Fruit fly (Drosophila melanogaster): ENCODE data around the gene VhaM9.7-a.

Gene VhaM9.7-a

DNA sequence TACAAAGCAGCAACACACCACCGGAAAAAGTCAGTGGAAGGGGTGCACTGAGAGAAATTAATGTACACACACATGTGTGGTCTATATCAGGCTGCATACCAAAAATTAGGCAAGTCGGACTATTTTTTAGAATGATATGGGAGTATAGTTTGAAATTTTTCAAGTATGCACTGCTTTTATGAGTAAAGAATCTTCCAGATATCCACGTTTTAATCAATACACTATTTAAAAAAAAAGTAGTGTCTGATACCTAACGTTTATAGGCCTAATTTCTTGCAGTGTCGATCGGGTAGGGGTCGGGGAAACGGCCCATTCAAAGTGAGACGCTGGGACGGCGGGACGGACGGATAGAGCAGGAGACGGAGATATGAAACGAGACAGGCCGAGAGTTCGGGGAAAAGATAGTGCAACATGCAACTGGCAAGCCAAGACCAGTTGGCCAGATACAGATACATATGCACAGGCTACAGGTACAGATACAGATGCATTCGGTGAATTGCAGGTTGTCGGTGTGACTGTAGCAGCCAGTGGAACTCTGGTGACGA lies 32.1 kb upstream of the VhaM9.7-a start:
- TF ChIP-seq Myc (optimal IDR thresholded peaks at IDR 0.05) (no peak), insv (optimal IDR thresholded peaks at IDR 0.05) (no peak)

DNA sequence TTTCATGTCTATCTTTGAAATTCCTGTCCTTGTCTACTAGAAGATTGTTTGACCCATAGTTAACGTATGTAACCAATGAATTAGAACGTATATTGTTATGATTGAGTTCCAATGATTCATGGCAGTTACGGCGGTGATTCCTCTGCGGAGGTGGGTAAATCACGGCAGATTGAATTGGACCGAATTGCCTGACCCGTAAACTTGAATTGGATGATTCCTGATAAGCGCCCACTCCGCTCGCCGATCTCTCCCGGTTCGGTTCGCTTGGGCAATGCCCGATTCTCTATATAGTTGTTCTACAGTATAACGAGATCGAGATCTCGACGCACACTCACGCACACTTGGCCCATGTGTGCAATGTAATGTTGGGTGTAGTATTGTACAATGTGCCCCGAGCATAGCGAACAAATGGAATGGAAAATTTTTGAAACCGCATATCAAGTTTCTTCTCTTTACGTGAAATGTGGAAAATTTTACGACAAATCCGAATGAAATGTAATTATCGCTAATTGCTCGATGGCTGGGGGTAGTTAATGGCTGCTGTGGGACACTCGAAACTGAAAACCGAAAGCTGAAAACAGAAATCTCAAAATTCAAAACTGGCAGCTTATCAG lies 31.0 kb upstream of the VhaM9.7-a start:
- TF ChIP-seq Sin3A (optimal IDR thresholded peaks at IDR 0.05) (no peak), insv (optimal IDR thresholded peaks at IDR 0.05) (no peak), ttk (optimal IDR thresholded peaks at IDR 0.05) (no peak), h (optimal IDR thresholded peaks at IDR 0.05) (no peak), Myc (optimal IDR thresholded peaks at IDR 0.05) (no peak)

dm6 chr3L:4232227-4232626 lies 30.3 kb upstream of the VhaM9.7-a start:
- TF ChIP-seq Sin3A (optimal IDR thresholded peaks at IDR 0.05), result no peak
- no peak for TF ChIP-seq h (optimal IDR thresholded peaks at IDR 0.05)
- no peak for TF ChIP-seq psq (optimal IDR thresholded peaks at IDR 0.05)
- TF ChIP-seq Myc (optimal IDR thresholded peaks at IDR 0.05), result no peak
- TF ChIP-seq insv (optimal IDR thresholded peaks at IDR 0.05), result no peak
- no peak for TF ChIP-seq ttk (optimal IDR thresholded peaks at IDR 0.05)

DNA sequence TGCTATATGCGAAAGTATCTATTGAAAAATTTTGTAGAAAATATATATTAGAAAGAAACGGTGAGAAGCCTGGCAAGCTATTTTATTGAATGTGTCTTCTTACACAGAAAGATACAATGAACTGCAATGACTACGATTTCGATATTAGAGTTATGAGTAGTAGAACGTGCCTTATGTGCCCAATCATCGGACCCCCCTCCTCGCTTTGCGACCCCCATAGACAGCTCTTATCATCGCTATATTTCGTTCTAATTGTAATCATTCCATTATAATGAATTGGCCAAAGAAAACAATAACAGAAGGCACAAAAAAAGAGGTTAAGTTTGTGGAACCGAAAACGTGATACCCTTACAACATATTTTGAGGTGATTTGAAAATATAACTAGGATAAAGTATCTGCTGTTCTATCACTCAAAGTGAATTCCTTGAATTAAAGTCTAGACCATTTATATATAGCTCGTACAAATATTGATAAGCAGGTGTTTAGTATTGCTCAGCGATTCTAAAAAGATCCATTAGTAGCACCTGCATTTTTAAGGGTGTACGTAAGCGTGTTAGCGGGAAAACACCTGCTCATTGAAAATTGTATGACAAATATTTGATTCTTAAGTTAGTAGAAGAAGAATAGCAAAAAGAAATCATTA lies 29.7 kb upstream of the VhaM9.7-a start:
- TF ChIP-seq ttk (optimal IDR thresholded peaks at IDR 0.05), result no peak
- no peak for TF ChIP-seq h (optimal IDR thresholded peaks at IDR 0.05)
- TF ChIP-seq Sin3A (optimal IDR thresholded peaks at IDR 0.05), result no peak
- TF ChIP-seq Myc (optimal IDR thresholded peaks at IDR 0.05), result no peak

- TF ChIP-seq insv (optimal IDR thresholded peaks at IDR 0.05) (no peak), h (optimal IDR thresholded peaks at IDR 0.05) (no peak), Sin3A (optimal IDR thresholded peaks at IDR 0.05) (no peak), Myc (optimal IDR thresholded peaks at IDR 0.05) (no peak), psq (optimal IDR thresholded peaks at IDR 0.05) (no peak), ttk (optimal IDR thresholded peaks at IDR 0.05) (no peak)
Measured at dm6 chr3L:4233603-4234277, 28.8 kb upstream of the VhaM9.7-a start.

DNA sequence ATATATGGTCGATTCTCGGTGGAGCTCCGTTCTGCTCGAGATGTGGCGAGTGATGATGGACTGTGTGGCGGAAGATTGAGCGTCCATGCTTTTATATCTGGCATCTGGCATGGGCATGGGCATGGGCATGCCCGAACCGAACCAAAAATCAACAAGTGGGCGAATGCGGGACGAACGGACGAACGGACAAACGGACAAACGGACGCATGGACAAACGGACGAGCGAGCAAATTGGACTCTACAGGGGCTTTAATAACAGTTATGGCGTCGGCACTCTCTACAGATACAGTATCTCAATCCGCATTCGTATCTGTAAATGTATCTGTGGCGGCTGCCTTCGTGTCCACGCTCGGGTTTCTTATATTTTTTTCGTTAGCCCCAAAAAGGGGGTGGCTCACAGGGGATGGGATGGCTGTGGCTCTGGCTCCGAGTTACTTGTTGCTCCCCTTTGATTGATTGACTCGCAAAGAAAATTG lies 26.4 kb upstream of the VhaM9.7-a start, which contains the start of gene ImpL2:
ImpL2 (minus strand) TSS at position 51 of the 476 bp plus-strand sequence.
- TF ChIP-seq psq (optimal IDR thresholded peaks at IDR 0.05) (no peak), h (optimal IDR thresholded peaks at IDR 0.05) (no peak), insv (optimal IDR thresholded peaks at IDR 0.05) (no peak), ttk (optimal IDR thresholded peaks at IDR 0.05) (no peak), Sin3A (optimal IDR thresholded peaks at IDR 0.05) (no peak), Myc (optimal IDR thresholded peaks at IDR 0.05) (no peak)

DNA sequence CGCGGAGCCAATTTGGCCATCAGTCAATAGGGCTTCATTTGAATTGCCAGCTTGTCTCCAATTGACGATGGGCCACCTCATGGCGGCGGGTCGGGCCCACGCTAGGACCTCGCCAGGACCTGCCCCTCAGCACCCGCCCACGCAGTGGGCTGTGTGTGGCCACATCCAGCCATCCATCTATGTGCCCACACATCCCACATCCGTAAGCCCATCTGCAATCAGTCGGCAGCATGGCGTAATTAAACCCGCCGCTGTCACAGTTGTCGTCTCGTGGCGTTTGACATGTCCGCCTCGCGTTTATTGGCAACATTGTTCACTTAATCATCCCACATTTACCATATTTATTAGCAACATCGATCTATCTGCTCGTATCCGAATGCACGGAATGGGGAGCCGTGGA lies 24.3 kb upstream of the VhaM9.7-a start:
- TF ChIP-seq h (optimal IDR thresholded peaks at IDR 0.05), result no peak
- no peak for TF ChIP-seq psq (optimal IDR thresholded peaks at IDR 0.05)
- no peak for TF ChIP-seq insv (optimal IDR thresholded peaks at IDR 0.05)
- no peak for TF ChIP-seq Myc (optimal IDR thresholded peaks at IDR 0.05)
- TF ChIP-seq ttk (optimal IDR thresholded peaks at IDR 0.05), result no peak
- TF ChIP-seq Sin3A (optimal IDR thresholded peaks at IDR 0.05), result no peak

dm6 chr3L:4239442-4240322 lies 22.8 kb upstream of the VhaM9.7-a start, which contains the start of gene Sqor:
TSS of gene Sqor (plus strand) at chr3L:4240173.
- TF ChIP-seq ttk (optimal IDR thresholded peaks at IDR 0.05) (no peak), Sin3A (optimal IDR thresholded peaks at IDR 0.05) (no peak), psq (optimal IDR thresholded peaks at IDR 0.05) (no peak), h (optimal IDR thresholded peaks at IDR 0.05) (no peak), insv (optimal IDR thresholded peaks at IDR 0.05) (no peak), Myc (optimal IDR thresholded peaks at IDR 0.05) (no peak)

dm6 chr3L:4242428-4242827 lies 20.1 kb upstream of the VhaM9.7-a start, which contains the start of gene pav:
TSS of gene pav (plus strand) at chr3L:4242734.
- TF ChIP-seq ttk (optimal IDR thresholded peaks at IDR 0.05) (no peak), psq (optimal IDR thresholded peaks at IDR 0.05) (no peak), h (optimal IDR thresholded peaks at IDR 0.05) (no peak), Sin3A (optimal IDR thresholded peaks at IDR 0.05) (no peak), insv (optimal IDR thresholded peaks at IDR 0.05) (no peak), Myc (optimal IDR thresholded peaks at IDR 0.05) (no peak)

DNA sequence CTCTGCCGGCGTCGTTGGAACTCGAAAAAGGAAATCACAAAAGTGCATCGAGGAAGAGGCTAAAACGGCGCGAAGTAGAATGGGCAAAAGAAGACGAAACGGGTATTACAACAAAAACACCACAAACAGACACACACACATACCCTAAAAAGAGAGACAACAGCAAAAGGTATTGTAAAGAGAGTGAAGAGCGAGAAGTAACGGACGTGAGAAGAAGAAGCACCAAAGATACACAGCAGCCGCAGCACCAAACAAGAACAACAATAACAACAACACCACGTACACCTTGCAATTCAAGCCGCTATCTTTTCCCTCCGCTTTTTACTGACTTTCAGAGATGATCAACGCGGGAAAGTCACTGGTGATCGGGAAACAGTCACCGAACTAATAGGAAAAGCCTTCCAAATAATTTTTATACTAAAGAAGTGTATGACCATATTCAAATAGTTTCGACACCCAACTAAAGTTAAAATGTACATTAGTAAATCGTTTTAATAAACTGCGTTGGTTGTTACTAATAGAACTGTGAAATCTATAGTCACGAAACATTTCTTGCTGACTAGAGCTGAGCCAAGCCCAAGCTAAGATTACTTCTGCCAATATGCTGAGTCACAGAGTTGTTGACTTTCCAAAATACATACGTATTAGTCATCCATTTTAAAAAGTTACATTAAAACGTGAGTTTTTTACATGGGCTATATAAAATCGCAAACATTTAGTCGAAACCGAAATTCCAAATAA lies 10.2 kb upstream of the VhaM9.7-a start:
- TF ChIP-seq Myc (optimal IDR thresholded peaks at IDR 0.05) (no peak), Sin3A (optimal IDR thresholded peaks at IDR 0.05) (no peak), ttk (optimal IDR thresholded peaks at IDR 0.05) (no peak), h (optimal IDR thresholded peaks at IDR 0.05) (no peak)

All from Kc167 (cell line).